Worm (Caenorhabditis elegans): ENCODE results near the gene acbp-3.

- TF ChIP-seq him-1 (tag; optimal IDR thresholded peaks at IDR 0.05) (no peak), W03F9.2 (tag; optimal IDR thresholded peaks at IDR 0.05) (no peak)
Observed at ce11 chrX:10932087-10932486, 29.0 kb downstream of the acbp-3 start.

All from whole organism, L4/young adult.